Fruit fly (Drosophila melanogaster): ENCODE data around the gene Mat89Ba.

Gene Mat89Ba

DNA sequence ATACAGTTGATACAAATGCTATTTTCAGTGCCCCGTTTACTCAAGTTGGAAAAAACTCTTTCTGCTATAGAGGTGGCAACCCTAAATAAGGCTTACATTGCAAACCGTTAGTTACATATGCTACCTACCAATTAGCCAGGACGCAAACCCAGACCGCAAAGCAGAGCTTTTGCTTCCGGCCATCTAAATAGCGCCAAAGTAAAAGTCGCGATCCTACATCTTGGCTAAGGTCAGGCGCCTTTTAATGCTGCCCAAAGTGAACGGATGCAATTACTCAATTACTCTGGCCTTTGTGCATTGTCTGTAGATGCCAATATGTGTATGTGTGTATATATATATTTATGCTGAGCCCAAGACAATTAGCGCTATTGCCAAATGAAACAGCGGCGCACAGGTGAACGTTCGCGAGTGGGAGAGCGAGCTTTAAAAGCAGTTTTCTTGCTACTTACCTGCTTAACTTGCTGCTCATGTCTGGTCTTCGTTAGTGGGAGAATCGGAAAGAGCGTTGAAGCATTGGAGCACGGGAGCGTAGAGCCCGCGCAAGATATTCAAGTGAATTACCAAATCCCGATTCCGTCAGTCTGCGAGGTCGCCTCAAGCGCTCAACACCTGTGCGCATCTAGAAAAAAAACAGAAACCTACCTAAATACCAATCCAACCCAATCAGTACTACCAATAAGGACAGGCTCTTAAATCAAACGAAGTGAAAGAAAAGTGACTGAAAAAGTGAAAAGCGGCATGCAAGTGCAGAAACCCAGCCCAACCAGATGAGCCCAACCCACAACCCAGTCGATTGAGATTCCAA lies 33.2 kb upstream of the Mat89Ba start, which contains the start of gene Zip89B (continued):
- no peak for TF ChIP-seq CG8924 (tag; optimal IDR thresholded peaks at IDR 0.05)
- TF ChIP-seq Doc3 (GFP tag; IDR thresholded peaks at IDR 0.05; ENCODE audit: partially characterized antibody): no peak
- TF ChIP-seq Six4 (GFP tag; optimal IDR thresholded peaks at IDR 0.05): no peak
- TF ChIP-seq CG10431 (GFP tag; optimal IDR thresholded peaks at IDR 0.05): peak; percentile 20
- 0 out of 2 replicates have a peak, but pooled peaks have one; percentile 7 for TF ChIP-seq Scr (GFP tag; IDR thresholded peaks at IDR 0.05; ENCODE audit: partially characterized antibody)
- no peak for TF ChIP-seq CG4424 (GFP tag; optimal IDR thresholded peaks at IDR 0.05)
- TF ChIP-seq pnt (GFP tag; optimal IDR thresholded peaks at IDR 0.05): no peak
- TF ChIP-seq nerfin-1 (tag; optimal IDR thresholded peaks at IDR 0.05): no peak
- TF ChIP-seq Hmx (GFP tag; optimal IDR thresholded peaks at IDR 0.05): no peak
- no peak for TF ChIP-seq CG6272 (GFP tag; IDR thresholded peaks at IDR 0.05)
- TF ChIP-seq CG8281 (tag; optimal IDR thresholded peaks at IDR 0.05): no peak
- no peak for TF ChIP-seq CG3838 (GFP tag; optimal IDR thresholded peaks at IDR 0.05)
- TF ChIP-seq zfh1 (GFP tag; IDR thresholded peaks at IDR 0.05): no peak
- no peak for TF ChIP-seq CG2712 (tag; optimal IDR thresholded peaks at IDR 0.05)
- TF ChIP-seq CG10321 (GFP tag; IDR thresholded peaks at IDR 0.05): no peak
- TF ChIP-seq CG17186 (GFP tag; optimal IDR thresholded peaks at IDR 0.05): no peak
- 0 out of 2 replicates have a peak, but pooled peaks have one; percentile 43 for TF ChIP-seq sob (GFP tag; IDR thresholded peaks at IDR 0.05)
- no peak for TF ChIP-seq nerfin-2 (GFP tag; IDR thresholded peaks at IDR 0.05; ENCODE audit: partially characterized antibody)
- no peak for TF ChIP-seq pum (GFP tag; optimal IDR thresholded peaks at IDR 0.05)
- peak; percentile 44 for TF ChIP-seq E2f2 (GFP tag; IDR thresholded peaks at IDR 0.05)
- no peak for TF ChIP-seq mirr (GFP tag; optimal IDR thresholded peaks at IDR 0.05)
- no peak for TF ChIP-seq cwo (GFP tag; optimal IDR thresholded peaks at IDR 0.05)
- TF ChIP-seq tap (tag; optimal IDR thresholded peaks at IDR 0.05): no peak
- no peak for TF ChIP-seq inv (GFP tag; IDR thresholded peaks at IDR 0.05; ENCODE audit: partially characterized antibody)
- TF ChIP-seq bbx (GFP tag; IDR thresholded peaks at IDR 0.05; ENCODE audit: partially characterized antibody): no peak; the same call in 1 of the 2 replicates
- no peak for TF ChIP-seq dysf (GFP tag; IDR thresholded peaks at IDR 0.05)
- no peak for TF ChIP-seq CG7745 (tag; optimal IDR thresholded peaks at IDR 0.05)
- no peak for TF ChIP-seq CG33213 (GFP tag; optimal IDR thresholded peaks at IDR 0.05)
- TF ChIP-seq CG32767 (GFP tag; IDR thresholded peaks at IDR 0.05): no peak
- peak; percentile 61 for TF ChIP-seq Myb (GFP tag; optimal IDR thresholded peaks at IDR 0.05)
- no peak for TF ChIP-seq MTF-1 (GFP tag; optimal IDR thresholded peaks at IDR 0.05; ENCODE audit: borderline replicate concordance)
- no peak for TF ChIP-seq yki (optimal IDR thresholded peaks at IDR 0.05)
- TF ChIP-seq CG31224 (GFP tag; IDR thresholded peaks at IDR 0.05): no peak
- TF ChIP-seq tio (GFP tag; optimal IDR thresholded peaks at IDR 0.05): no peak
- TF ChIP-seq schlank (tag; optimal IDR thresholded peaks at IDR 0.05): no peak

DNA sequence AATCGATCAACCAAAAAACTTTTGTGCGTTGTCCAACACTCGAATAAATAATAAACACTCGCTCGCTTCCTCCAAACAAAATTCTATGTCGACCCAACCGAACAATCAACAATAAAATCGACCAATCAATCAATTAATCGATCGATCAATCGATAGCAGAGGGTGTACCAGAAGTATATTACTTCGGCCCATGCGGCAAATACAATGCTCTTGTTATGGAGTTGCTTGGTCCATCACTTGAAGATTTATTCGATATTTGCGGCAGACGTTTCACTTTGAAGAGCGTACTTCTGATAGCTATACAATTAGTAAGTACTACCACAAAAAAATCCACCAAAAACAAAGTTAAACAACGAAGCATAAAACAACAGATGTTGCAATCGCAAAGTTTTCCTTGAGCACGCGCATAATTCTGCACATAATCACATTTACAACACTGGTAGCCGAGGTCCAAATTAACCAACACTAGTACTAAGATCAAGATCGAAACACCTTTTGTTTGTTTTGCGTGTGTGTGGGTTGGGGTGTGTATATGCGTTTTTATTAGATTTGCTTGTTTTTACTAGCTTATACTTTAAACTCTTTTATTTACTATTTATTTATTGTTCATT lies 23.4 kb upstream of the Mat89Ba start:
- TF ChIP-seq Ets65A (GFP tag): peak; percentile 78
- no peak for TF ChIP-seq ci (GFP tag; IDR thresholded peaks at IDR 0.05)
- peak; percentile 53 for TF ChIP-seq CG8290 (GFP tag; optimal IDR thresholded peaks at IDR 0.05)
- TF ChIP-seq CG8290 (tag; optimal IDR thresholded peaks at IDR 0.05): peak in 1 of 2 experiments; percentile 58
- TF ChIP-seq stwl (tag; optimal IDR thresholded peaks at IDR 0.05): peak; percentile 81
